Worm (Caenorhabditis elegans) whole organism, L2 larva: Measurements from ENCODE around the gene F13A2.10.

Experiments used
- R02D3.7 ChIP-seq: fragments of 150-350 bp; optimal IDR thresholded peaks from 2 replicates; lab custom pipeline; 2014; ENCODE audit warnings: missing biosample characterization, missing genetic modification characterization
- blmp-1 ChIP-seq: sonication (generic microtip); optimal IDR thresholded peaks from 2 replicates; lab custom pipeline; 2017; ENCODE audit warnings: missing genetic modification characterization, mild to moderate bottlenecking, missing compliant biosample characterization, antibody characterized with exemption, moderate library complexity; ENCODE audit not compliant: insufficient read depth
- elt-1 ChIP-seq: fragments of 150-350 bp; optimal IDR thresholded peaks from 2 replicates; lab custom pipeline; 2014; ENCODE audit warnings: missing biosample characterization, missing genetic modification characterization
- lin-13 ChIP-seq: fragments of 150-350 bp; optimal IDR thresholded peaks from 2 replicates; lab custom pipeline; 2014; ENCODE audit warnings: missing biosample characterization, missing genetic modification reagents, missing genetic modification characterization
- lsy-2 ChIP-seq, 2 experiments: fragments of 150-350 bp in 1 of 2; sonication (generic microtip) in 1 of 2; optimal IDR thresholded peaks; 2 replicates each; lab custom pipeline; 2014 to 2017; ENCODE audit warnings: missing biosample characterization in 2 of 2, missing genetic modification characterization in 2 of 2
- mab-5 ChIP-seq: fragments of 150-350 bp; optimal IDR thresholded peaks from 2 replicates; lab custom pipeline; 2014; ENCODE audit warnings: missing biosample characterization, missing genetic modification characterization

- TF ChIP-seq blmp-1: no peak
- TF ChIP-seq lsy-2 (tag; optimal IDR thresholded peaks at IDR 0.05; lab: Kevin White, UChicago): no peak
- TF ChIP-seq R02D3.7 (tag; lab: Kevin White, UChicago): no peak
- no peak for TF ChIP-seq mab-5 (tag; lab: Kevin White, UChicago)
- peak; percentile 10 for TF ChIP-seq elt-1 (tag; lab: Kevin White, UChicago)
- no peak for TF ChIP-seq lin-13
Measured at ce11 chrV:4361505-4361904, 24.6 kb downstream of the F13A2.10 start, which contains the start of gene F32D1.3.
